Worm (Caenorhabditis elegans): ENCODE data around the gene ZC21.8.

ce11 chrIII:8512279-8512942 is 7.4 kb downstream of the ZC21.8 start:
- TF ChIP-seq med-1 (GFP tag; optimal IDR thresholded peaks at IDR 0.05; ENCODE audit: insufficient read depth) (no peak), ref-1 (GFP tag; conservative IDR thresholded peaks at IDR 0.05) (no peak), ztf-29 (GFP tag; IDR thresholded peaks at IDR 0.05) (no peak), flt-1 (GFP tag; IDR thresholded peaks at IDR 0.05) (no peak), T22C8.4 (GFP tag; IDR thresholded peaks at IDR 0.05) (no peak), tab-1 (GFP tag; IDR thresholded peaks at IDR 0.05) (no peak), ztf-23 (GFP tag; IDR thresholded peaks at IDR 0.05) (no peak), cog-1 (tag; optimal IDR thresholded peaks at IDR 0.05) (no peak)

All from whole organism, midembryonic.